Worm (Caenorhabditis elegans): ENCODE measurements around the gene F09B12.5.

DNA sequence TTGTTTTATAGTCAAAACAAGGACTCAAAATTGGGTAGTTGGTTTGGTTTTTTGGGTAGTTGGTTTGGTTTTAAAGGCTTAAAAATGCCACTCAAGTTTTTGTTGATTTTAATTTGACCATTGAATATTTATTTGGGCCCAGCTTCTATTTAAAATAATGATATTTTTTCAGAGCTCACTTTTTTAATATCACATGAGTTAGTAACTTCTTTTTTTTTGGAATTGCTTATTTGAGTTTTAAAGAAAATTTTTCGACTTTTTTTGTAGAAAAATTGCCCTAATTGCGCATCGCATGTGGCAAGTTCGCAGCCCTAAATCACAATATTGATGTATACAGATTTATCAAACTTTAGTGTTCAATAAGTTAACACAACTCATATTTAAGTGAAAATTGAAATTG is 48.7 kb upstream of the F09B12.5 start:
- no peak for TF ChIP-seq unc-62 (GFP tag; optimal IDR thresholded peaks at IDR 0.05)
- TF ChIP-seq nhr-11 (tag; optimal IDR thresholded peaks at IDR 0.05) = no peak
- TF ChIP-seq dsc-1 (tag; optimal IDR thresholded peaks at IDR 0.05) = no peak
- TF ChIP-seq ama-1 (optimal IDR thresholded peaks at IDR 0.05) = no peak
- no peak for TF ChIP-seq snpc-4 (tag; optimal IDR thresholded peaks at IDR 0.05)
- no peak for TF ChIP-seq zag-1 (tag; optimal IDR thresholded peaks at IDR 0.05)
- TF ChIP-seq nhr-77 (tag; optimal IDR thresholded peaks at IDR 0.05) = no peak
- TF ChIP-seq mep-1 (tag; optimal IDR thresholded peaks at IDR 0.05) = no peak
- no peak for TF ChIP-seq F16B12.6 (tag; optimal IDR thresholded peaks at IDR 0.05)
- no peak for TF ChIP-seq ceh-82 (tag; optimal IDR thresholded peaks at IDR 0.05)
- no peak for TF ChIP-seq nhr-237 (tag; optimal IDR thresholded peaks at IDR 0.05)
- TF ChIP-seq nhr-28 (tag; optimal IDR thresholded peaks at IDR 0.05) = no peak
- no peak for TF ChIP-seq egl-13 (tag; optimal IDR thresholded peaks at IDR 0.05)
